Fruit fly (Drosophila melanogaster) whole organism, pupa: ENCODE results near the gene CG31688.
"Not testable (repeated sequence)": the region's sequence is repeated elsewhere in the genome, so short reads cannot be mapped to it uniquely, and the experiment has no call there.

Experiments used
- CG10348 ChIP-seq: fragments of 200-800 bp; sonication (Bioruptor generic); IDR thresholded peaks from 2 replicates; pipeline ENCODE4 v1.3.6; 2022; ENCODE audit warnings: missing biosample characterization, missing genetic modification characterization
- CG12605 ChIP-seq: fragments of 200-800 bp; sonication (Bioruptor generic); IDR thresholded peaks from 2 replicates; pipeline ENCODE4 v1.3.6; 2022; ENCODE audit warnings: missing biosample characterization, missing genetic modification characterization
- CG13204 ChIP-seq: fragments of 200-800 bp; sonication (Bioruptor generic); optimal IDR thresholded peaks from 2 replicates; lab custom pipeline; 2018; ENCODE audit warnings: missing biosample characterization, mild to moderate bottlenecking, missing genetic modification characterization, moderate library complexity
- CG14655 ChIP-seq: fragments of 200-800 bp; sonication (Bioruptor generic); optimal IDR thresholded peaks from 3 replicates; lab custom pipeline; 2017; ENCODE audit warnings: mild to moderate bottlenecking, missing biosample characterization, missing genetic modification reagents, missing genetic modification characterization
- CG15710 ChIP-seq: fragments of 200-800 bp; sonication (Bioruptor generic); optimal IDR thresholded peaks from 2 replicates; lab custom pipeline; 2018; ENCODE audit warnings: missing biosample characterization, mild to moderate bottlenecking, missing genetic modification characterization, moderate library complexity
- CG17806 ChIP-seq: fragments of 200-800 bp; sonication (Bioruptor generic); optimal IDR thresholded peaks from 2 replicates; lab custom pipeline; 2018; ENCODE audit warnings: missing biosample characterization, mild to moderate bottlenecking, missing genetic modification characterization, moderate library complexity
- CG32121 ChIP-seq: fragments of 200-800 bp; sonication (Bioruptor generic); IDR thresholded peaks from 2 replicates; pipeline ENCODE4 v1.3.6; 2022; ENCODE audit warnings: missing biosample characterization, missing genetic modification characterization
- CG34367 ChIP-seq: fragments of 200-800 bp; sonication (Bioruptor generic); optimal IDR thresholded peaks from 2 replicates; lab custom pipeline; 2018; ENCODE audit warnings: missing biosample characterization, mild to moderate bottlenecking, missing genetic modification characterization
- CG8159 ChIP-seq: fragments of 200-800 bp; sonication (Bioruptor generic); optimal IDR thresholded peaks from 3 replicates; lab custom pipeline; 2018; ENCODE audit warnings: missing biosample characterization, mild to moderate bottlenecking, missing genetic modification characterization, moderate library complexity
- CG8301 ChIP-seq: fragments of 200-800 bp; sonication (Bioruptor generic); optimal IDR thresholded peaks from 2 replicates; lab custom pipeline; 2018; ENCODE audit warnings: missing biosample characterization, mild to moderate bottlenecking, missing genetic modification characterization
- CG9948 ChIP-seq: fragments of 200-800 bp; sonication (Bioruptor generic); optimal IDR thresholded peaks from 2 replicates; lab custom pipeline; 2018; ENCODE audit warnings: missing biosample characterization, mild to moderate bottlenecking, missing genetic modification characterization, moderate library complexity
- D1 ChIP-seq: fragments of 200-800 bp; sonication (Bioruptor generic); optimal IDR thresholded peaks from 2 replicates; lab custom pipeline; 2018; ENCODE audit warnings: missing biosample characterization, mild to moderate bottlenecking, missing genetic modification characterization, moderate library complexity
- Ets98B ChIP-seq: fragments of 200-800 bp; sonication (Bioruptor generic); IDR thresholded peaks from 2 replicates; pipeline ENCODE4 v1.3.6; 2022; ENCODE audit warnings: missing biosample characterization, missing genetic modification characterization
- Pif1A ChIP-seq: fragments of 200-800 bp; sonication (Bioruptor generic); optimal IDR thresholded peaks from 3 replicates; lab custom pipeline; 2016; ENCODE audit warnings: missing biosample characterization, missing genetic modification characterization
- Pif1B ChIP-seq: fragments of 200-800 bp; sonication (Bioruptor generic); optimal IDR thresholded peaks from 3 replicates; lab custom pipeline; 2016; ENCODE audit warnings: missing biosample characterization, missing genetic modification characterization
- Snoo ChIP-seq: fragments of 200-800 bp; sonication (Bioruptor generic); optimal IDR thresholded peaks from 3 replicates; lab custom pipeline; 2017; ENCODE audit warnings: missing biosample characterization, mild to moderate bottlenecking, missing genetic modification characterization, inconsistent platforms
- fd96Ca ChIP-seq: fragments of 200-800 bp; sonication (Bioruptor generic); IDR thresholded peaks from 3 replicates; pipeline ENCODE4 v1.3.6; 2022; ENCODE audit warnings: missing biosample characterization, missing genetic modification characterization
- gl ChIP-seq: fragments of 200-800 bp; sonication (Bioruptor generic); optimal IDR thresholded peaks from 2 replicates; lab custom pipeline; 2018; ENCODE audit warnings: missing biosample characterization, mild to moderate bottlenecking, missing genetic modification characterization
- rn ChIP-seq: fragments of 200-800 bp; sonication (Bioruptor generic); IDR thresholded peaks from 2 replicates; pipeline ENCODE4 v1.3.6; 2022; ENCODE audit warnings: missing biosample characterization, missing genetic modification characterization

Gene CG31688

DNA sequence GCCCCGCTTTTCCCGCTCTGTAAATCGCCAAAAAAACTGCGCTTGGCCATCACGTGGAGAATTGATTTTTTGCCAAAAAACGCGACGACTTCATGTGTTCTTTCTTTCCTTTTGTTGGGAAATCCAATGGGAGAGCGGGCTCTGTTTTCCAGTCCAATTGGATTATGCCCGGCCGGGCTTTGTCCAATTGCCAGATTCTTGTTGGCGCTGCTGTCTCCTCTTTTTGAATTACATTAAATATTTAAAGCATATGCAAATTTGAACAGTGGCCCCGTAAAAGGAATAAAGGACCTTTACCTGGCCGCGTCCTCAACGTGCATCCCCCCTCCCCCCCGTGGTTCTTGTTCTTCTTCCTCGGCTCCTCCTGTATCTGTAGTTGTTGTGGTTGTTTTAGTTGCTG is 3.5 kb downstream of the CG31688 start:
- TF ChIP-seq CG9948 (tag; lab: Kevin White, UChicago) (no peak), gl (no peak), CG34367 (tag; lab: Kevin White, UChicago) (no peak), Ets98B (GFP tag; lab: Robert Waterston, UW) (no peak), D1 (tag; lab: Kevin White, UChicago) (no peak)

DNA sequence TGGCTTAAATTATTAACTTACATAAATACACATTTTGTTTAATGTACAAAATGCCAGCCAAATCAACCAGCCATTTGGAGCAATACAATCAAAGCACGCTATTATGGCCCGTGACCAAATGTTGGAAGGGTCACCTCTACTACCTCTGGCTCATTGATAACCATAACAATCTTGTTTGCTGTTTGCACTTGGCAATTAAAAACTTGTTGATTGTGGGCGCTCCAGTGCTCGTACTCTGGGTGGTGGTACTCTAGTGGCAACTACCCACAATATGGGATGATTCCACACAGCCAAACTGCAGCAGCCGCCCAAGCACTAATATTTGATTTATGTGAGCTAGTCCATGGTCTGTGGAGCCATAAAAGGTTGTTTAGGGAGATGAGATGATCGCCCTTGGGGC is 5.2 kb downstream of the CG31688 start:
- no peak for TF ChIP-seq CG8159 (tag; lab: Kevin White, UChicago)
- TF ChIP-seq CG8301, result no peak
- no peak for TF ChIP-seq CG10348 (GFP tag; lab: Robert Waterston, UW)
- TF ChIP-seq CG32121 (GFP tag; lab: Robert Waterston, UW), result no peak
- no peak for TF ChIP-seq CG9948 (tag; lab: Kevin White, UChicago)

DNA sequence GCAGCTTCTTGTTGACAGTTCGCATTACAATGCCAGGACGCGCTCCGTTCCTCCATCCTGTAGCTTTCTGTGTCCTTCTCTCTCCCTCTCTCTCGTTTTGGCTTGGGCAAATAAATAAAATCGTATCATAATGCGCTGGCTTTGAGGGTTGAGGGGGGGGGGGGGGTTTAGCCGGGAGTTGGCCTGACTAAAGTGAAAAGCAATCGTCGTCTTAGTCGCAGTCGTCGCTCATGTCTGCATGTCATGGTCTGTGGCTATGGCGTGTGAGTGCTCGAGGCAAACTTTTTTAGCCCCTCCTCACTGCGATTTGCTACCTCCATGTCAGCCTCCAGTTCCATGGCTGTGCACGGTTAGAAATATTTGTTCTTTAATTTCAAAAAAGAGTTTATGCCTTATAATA is 8.8 kb downstream of the CG31688 start:
- TF ChIP-seq rn (GFP tag; lab: Robert Waterston, UW) (no peak), CG13204 (GFP tag; lab: Kevin White, UChicago) (peak; percentile 30)

DNA sequence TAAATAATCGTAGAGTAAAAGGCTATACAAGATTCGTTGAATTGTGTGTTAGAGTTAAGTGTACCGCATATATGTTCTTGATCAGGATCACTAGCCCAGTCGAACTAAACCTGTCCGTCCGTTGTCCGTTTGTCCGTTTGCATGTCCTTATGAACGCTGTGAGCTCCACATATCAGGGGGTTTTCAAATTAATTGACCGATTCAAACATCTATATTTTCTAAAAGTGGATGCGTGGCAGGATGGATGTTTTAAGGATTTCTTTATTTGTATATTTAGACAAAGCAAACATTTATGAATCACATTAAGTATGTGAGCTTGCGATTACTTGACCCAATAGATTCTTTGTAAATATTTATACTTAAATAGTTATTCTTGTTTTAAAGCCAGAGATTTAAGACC is 9.2 kb downstream of the CG31688 start:
- peak; percentile 36 for TF ChIP-seq CG14655
- no peak for TF ChIP-seq fd96Ca (GFP tag; lab: Robert Waterston, UW)
- no peak for TF ChIP-seq D1 (tag; lab: Kevin White, UChicago)
- TF ChIP-seq CG17806, result no peak
- TF ChIP-seq CG34367 (tag; lab: Kevin White, UChicago), result no peak
- TF ChIP-seq, all 21 proteins: peak for 1

DNA sequence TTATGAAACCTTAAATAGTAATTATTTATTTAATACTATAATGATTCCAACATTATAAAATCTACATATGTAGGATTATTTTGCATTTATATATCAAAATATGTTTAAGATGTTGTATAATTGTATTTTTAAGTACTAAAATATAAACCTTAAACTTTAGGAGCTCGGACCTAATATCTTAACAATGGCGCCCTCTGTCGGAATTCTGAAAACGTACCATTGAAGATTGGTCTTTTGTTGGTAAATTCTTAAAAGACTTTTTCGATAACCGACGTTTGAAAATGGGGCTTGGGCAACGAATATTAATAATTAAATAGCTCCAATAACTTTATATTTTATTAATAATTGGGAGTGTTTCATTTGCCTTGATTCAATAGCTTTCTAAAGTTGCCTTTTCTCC is 11.9 kb downstream of the CG31688 start:
- TF ChIP-seq Snoo (tag; lab: Kevin White, UChicago), result no peak
- no peak for TF ChIP-seq CG9948 (tag; lab: Kevin White, UChicago)
- TF ChIP-seq CG15710 (tag; lab: Kevin White, UChicago), result no peak
- no peak for TF ChIP-seq Pif1A (GFP tag; lab: Kevin White, UChicago)

DNA sequence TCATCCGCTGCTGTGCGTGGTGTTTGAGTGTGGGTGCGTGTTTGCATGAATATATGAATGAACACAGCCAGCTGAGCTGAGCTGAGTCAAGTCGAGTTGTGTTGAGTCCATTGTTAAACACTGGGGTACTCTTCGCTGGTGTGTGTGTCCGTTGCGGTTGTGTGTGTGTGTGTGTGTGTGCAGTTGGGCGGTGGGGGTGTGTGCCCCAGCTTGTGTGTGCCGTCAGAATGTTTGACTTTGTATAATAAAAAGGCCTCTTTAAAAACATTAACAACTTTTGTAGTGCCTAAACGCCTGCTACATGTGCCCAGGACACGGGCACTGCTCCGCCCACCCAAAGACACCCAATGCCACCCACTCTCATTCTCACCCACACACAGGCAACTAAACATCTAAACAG is 12.5 kb downstream of the CG31688 start:
- no peak for TF ChIP-seq CG8159 (tag; lab: Kevin White, UChicago)
- TF ChIP-seq Snoo (tag; lab: Kevin White, UChicago), result no peak
- no peak for TF ChIP-seq CG17806
- TF ChIP-seq D1 (tag; lab: Kevin White, UChicago), result no peak
- TF ChIP-seq gl, result no peak
- no peak for TF ChIP-seq Pif1A (GFP tag; lab: Kevin White, UChicago)
- TF ChIP-seq CG12605 (GFP tag; lab: Robert Waterston, UW), result no peak
- no peak for TF ChIP-seq CG14655
- no peak for TF ChIP-seq CG15710 (tag; lab: Kevin White, UChicago)
- TF ChIP-seq CG32121 (GFP tag; lab: Robert Waterston, UW), result no peak
- TF ChIP-seq CG8301, result no peak
- TF ChIP-seq CG10348 (GFP tag; lab: Robert Waterston, UW), result no peak
- no peak for TF ChIP-seq CG13204 (GFP tag; lab: Kevin White, UChicago)
- no peak for TF ChIP-seq CG9948 (tag; lab: Kevin White, UChicago)
- no peak for TF ChIP-seq CG34367 (tag; lab: Kevin White, UChicago)
- no peak for TF ChIP-seq Pif1B (GFP tag; lab: Kevin White, UChicago)
- no peak for TF ChIP-seq Ets98B (GFP tag; lab: Robert Waterston, UW)

DNA sequence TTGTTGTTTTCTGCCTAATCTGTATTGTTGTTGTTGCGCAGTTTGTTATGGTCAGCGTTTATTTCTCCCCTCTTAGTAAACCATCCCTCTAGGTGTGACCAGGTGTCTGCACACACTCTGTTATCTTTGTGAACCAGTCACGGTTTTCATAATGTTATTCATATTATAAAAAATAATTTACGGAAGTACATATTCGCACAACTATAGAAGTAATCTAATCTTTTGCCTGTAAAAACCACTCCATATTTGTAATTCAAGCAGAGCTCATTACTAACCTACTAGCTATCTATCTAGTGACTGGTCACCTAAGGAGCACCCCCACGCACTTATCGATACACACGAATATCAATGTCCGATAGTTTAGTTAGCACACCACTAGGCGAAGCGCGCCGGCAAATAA is 23.9 kb downstream of the CG31688 start, which contains the start of the genes CG31683 and CG31687:
CG31683 (minus strand) TSS at position 101 of the 400 bp plus-strand sequence.
CG31687 (plus strand) TSS at position 362 of the 400 bp plus-strand sequence.
- not testable (repeated sequence) for TF ChIP-seq Pif1A (GFP tag; lab: Kevin White, UChicago); CG12605 (GFP tag; lab: Robert Waterston, UW); CG9948 (tag; lab: Kevin White, UChicago)

DNA sequence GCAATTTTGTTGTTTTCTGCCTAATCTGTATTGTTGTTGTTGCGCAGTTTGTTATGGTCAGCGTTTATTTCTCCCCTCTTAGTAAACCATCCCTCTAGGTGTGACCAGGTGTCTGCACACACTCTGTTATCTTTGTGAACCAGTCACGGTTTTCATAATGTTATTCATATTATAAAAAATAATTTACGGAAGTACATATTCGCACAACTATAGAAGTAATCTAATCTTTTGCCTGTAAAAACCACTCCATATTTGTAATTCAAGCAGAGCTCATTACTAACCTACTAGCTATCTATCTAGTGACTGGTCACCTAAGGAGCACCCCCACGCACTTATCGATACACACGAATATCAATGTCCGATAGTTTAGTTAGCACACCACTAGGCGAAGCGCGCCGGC is 33.0 kb downstream of the CG31688 start, which contains the start of the genes CG18858 and Cdc23:
CG18858 (minus strand) TSS at position 101 of the 400 bp plus-strand sequence.
Cdc23 (plus strand) TSS at position 368 of the 400 bp plus-strand sequence.
- TF ChIP-seq CG9948 (tag; lab: Kevin White, UChicago); Ets98B (GFP tag; lab: Robert Waterston, UW); CG15710 (tag; lab: Kevin White, UChicago): not testable (repeated sequence)
